Worm (Caenorhabditis elegans) whole organism, midembryonic: ENCODE data around the gene cyp-34A9.

ENCODE experiments used
- T22C8.4 ChIP-seq: fragments of 200-800 bp; sonication (Bioruptor generic); IDR thresholded peaks from 2 replicates; pipeline ENCODE4 v1.3.6; 2022; ENCODE audit warnings: missing genetic modification characterization, missing compliant biosample characterization
- cog-1 ChIP-seq: sonication (generic microtip); optimal IDR thresholded peaks from 2 replicates; lab custom pipeline; 2016; ENCODE audit warnings: missing genetic modification characterization, missing compliant biosample characterization
- flt-1 ChIP-seq: fragments of 200-800 bp; sonication (Bioruptor generic); IDR thresholded peaks from 2 replicates; pipeline ENCODE4 v1.3.6; 2022; ENCODE audit warnings: missing genetic modification characterization, missing compliant biosample characterization
- klf-2 ChIP-seq: fragments of 200-800 bp; sonication (Bioruptor generic); conservative IDR thresholded peaks from 2 replicates; pipeline ENCODE4 v1.3.6; 2022; ENCODE audit warnings: missing genetic modification reagents, missing genetic modification characterization, missing compliant biosample characterization
- ref-1 ChIP-seq: fragments of 200-800 bp; sonication (Bioruptor generic); conservative IDR thresholded peaks from 2 replicates; pipeline ENCODE4 v1.3.6; 2022; ENCODE audit warnings: missing genetic modification reagents, missing genetic modification characterization, missing compliant biosample characterization
- ztf-23 ChIP-seq: fragments of 200-800 bp; sonication (Bioruptor generic); IDR thresholded peaks from 2 replicates; pipeline ENCODE4 v1.3.6; 2022; ENCODE audit warnings: missing genetic modification reagents, missing genetic modification characterization, missing compliant biosample characterization

- TF ChIP-seq ref-1 (GFP tag; lab: Robert Waterston, UW) (no peak), T22C8.4 (GFP tag; lab: Robert Waterston, UW) (no peak), cog-1 (no peak), flt-1 (no peak), klf-2 (GFP tag; lab: Robert Waterston, UW) (no peak), ztf-23 (GFP tag; lab: Robert Waterston, UW) (no peak)
Measured at ce11 chrV:3967762-3968161, 2.6 kb downstream of the cyp-34A9 start, which contains the start of gene cyp-34A8.
